Worm (Caenorhabditis elegans): ENCODE results near the gene pgap-2.

Gene pgap-2

DNA sequence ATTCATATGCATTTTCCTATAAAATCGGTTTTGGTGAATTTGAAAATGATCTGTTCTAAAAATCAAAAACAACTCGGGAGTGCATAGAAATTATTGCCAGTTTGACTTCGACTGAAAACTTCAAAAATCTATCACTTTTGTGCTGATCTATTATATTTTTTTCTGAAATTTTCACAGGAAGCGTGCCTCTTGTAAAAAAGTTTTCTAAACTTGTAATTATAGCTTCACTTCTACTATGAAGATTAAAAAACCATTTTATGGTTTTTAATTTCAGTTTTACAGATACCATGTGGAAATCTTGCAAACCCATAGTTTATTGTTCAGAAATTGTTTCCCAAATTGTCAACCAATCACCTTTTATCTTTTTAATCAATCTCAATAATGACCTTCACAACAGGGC, 28.7 kb downstream of the pgap-2 start, which contains the start of gene F17C8.9:
TSS of gene F17C8.9 (plus strand) at position 301 of the 400 bp plus-strand sequence.
- TF ChIP-seq efl-3 (GFP tag; optimal IDR thresholded peaks at IDR 0.05) (no peak), zag-1 (tag; optimal IDR thresholded peaks at IDR 0.05) (no peak), fkh-4 (tag; optimal IDR thresholded peaks at IDR 0.05; ENCODE audit: borderline replicate concordance) (no peak), sptf-1 (tag; optimal IDR thresholded peaks at IDR 0.05) (no peak), unc-130 (tag; optimal IDR thresholded peaks at IDR 0.05) (no peak), isw-1 (GFP tag; IDR thresholded peaks at IDR 0.05) (no peak), jun-1 (tag; optimal IDR thresholded peaks at IDR 0.05) (no peak), nhr-19 (GFP tag; conservative IDR thresholded peaks at IDR 0.05) (no peak), snpc-4 (tag; optimal IDR thresholded peaks at IDR 0.05) (no peak), mdl-1 (tag; optimal IDR thresholded peaks at IDR 0.05) (no peak)

DNA sequence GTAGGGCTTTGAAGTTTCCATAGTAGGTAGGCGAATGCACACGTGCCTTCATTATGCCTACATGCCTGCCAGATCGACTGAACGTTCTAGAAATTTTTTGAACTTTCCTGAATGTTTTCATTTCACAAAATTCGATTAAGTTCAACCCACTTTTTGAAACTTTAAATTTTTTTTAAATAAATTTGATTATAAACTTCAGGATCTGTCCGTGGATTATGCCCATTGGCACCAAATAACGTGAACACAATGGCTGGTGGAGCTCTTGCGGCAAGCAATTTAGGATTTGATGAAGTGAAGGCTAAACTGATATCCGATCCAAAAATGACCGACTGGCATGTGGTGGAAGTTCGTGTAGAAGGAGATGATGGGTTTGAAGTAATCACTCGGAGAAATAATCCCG, 30.1 kb downstream of the pgap-2 start, which contains the start of gene F17C8.7:
TSS of gene F17C8.7 (plus strand) at position 301 of the 400 bp plus-strand sequence.
- TF ChIP-seq unc-30 (tag; optimal IDR thresholded peaks at IDR 0.05) (no peak), lir-3 (tag; optimal IDR thresholded peaks at IDR 0.05; ENCODE audit: poor library complexity) (no peak), pqm-1 (tag; optimal IDR thresholded peaks at IDR 0.05) (no peak), zag-1 (tag; optimal IDR thresholded peaks at IDR 0.05) (no peak), jun-1 (tag; optimal IDR thresholded peaks at IDR 0.05) (no peak), dsc-1 (tag; optimal IDR thresholded peaks at IDR 0.05) (no peak), elt-3 (tag; optimal IDR thresholded peaks at IDR 0.05) (no peak), ceh-8 (GFP tag; optimal IDR thresholded peaks at IDR 0.05) (no peak), nhr-28 (tag; optimal IDR thresholded peaks at IDR 0.05) (no peak), nhr-237 (tag; optimal IDR thresholded peaks at IDR 0.05) (no peak), nhr-76 (tag; optimal IDR thresholded peaks at IDR 0.05) (no peak), lin-14 (GFP tag; optimal IDR thresholded peaks at IDR 0.05) (no peak), lin-15B (tag; optimal IDR thresholded peaks at IDR 0.05) (no peak), C34B4.2 (tag; optimal IDR thresholded peaks at IDR 0.05) (no peak), vab-15 (tag; optimal IDR thresholded peaks at IDR 0.05) (no peak), ces-1 (GFP tag; optimal IDR thresholded peaks at IDR 0.05) (no peak), ama-1 (optimal IDR thresholded peaks at IDR 0.05) (no peak), dpl-1 (GFP tag; optimal IDR thresholded peaks at IDR 0.05) (no peak), rnt-1 (tag; optimal IDR thresholded peaks at IDR 0.05) (no peak), blmp-1 (tag; optimal IDR thresholded peaks at IDR 0.05) (no peak)

DNA sequence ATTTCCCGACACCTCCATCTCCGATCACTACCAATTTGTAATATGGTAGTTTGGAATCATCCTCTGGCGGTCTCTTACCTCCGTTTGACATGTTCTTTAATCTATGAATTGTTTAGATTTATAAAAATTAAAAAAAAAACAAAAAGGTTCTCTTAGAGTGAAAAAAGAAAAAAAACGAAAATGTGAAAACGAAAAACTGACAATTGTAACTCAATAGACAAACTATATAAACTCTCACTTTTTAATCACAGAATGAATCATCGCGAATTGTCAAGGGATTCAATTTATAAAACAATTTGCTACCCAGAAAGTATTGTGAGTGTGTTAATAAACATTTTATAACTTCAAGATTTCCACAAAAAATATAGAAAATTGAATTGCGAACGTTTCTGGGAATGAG, 34.7 kb downstream of the pgap-2 start, which contains the start of gene ras-2:
TSS of gene ras-2 (minus strand) at position 101 of the 400 bp plus-strand sequence.
- no peak for TF ChIP-seq unc-30 (tag; optimal IDR thresholded peaks at IDR 0.05)
- TF ChIP-seq unc-86 (tag; optimal IDR thresholded peaks at IDR 0.05) = no peak
- no peak for TF ChIP-seq lin-35 (GFP tag; optimal IDR thresholded peaks at IDR 0.05)
- no peak for TF ChIP-seq nhr-28 (tag; optimal IDR thresholded peaks at IDR 0.05)
- no peak for TF ChIP-seq hpl-2 (GFP tag; optimal IDR thresholded peaks at IDR 0.05)
- no peak for TF ChIP-seq irx-1 (tag; optimal IDR thresholded peaks at IDR 0.05)
- no peak for TF ChIP-seq sptf-1 (tag; optimal IDR thresholded peaks at IDR 0.05)
- TF ChIP-seq sox-4 (tag; optimal IDR thresholded peaks at IDR 0.05) = no peak
- no peak for TF ChIP-seq ceh-63 (GFP tag; optimal IDR thresholded peaks at IDR 0.05)
- TF ChIP-seq efl-3 (GFP tag; optimal IDR thresholded peaks at IDR 0.05) = no peak
- TF ChIP-seq lin-14 (GFP tag; optimal IDR thresholded peaks at IDR 0.05) = no peak
- TF ChIP-seq ama-1 (optimal IDR thresholded peaks at IDR 0.05) = no peak
- TF ChIP-seq F16B12.6 (tag; optimal IDR thresholded peaks at IDR 0.05) = no peak
- no peak for TF ChIP-seq fos-1 (tag; optimal IDR thresholded peaks at IDR 0.05)
- no peak for TF ChIP-seq mdl-1 (tag; optimal IDR thresholded peaks at IDR 0.05)
- TF ChIP-seq unc-130 (tag; optimal IDR thresholded peaks at IDR 0.05) = no peak
- no peak for TF ChIP-seq nhr-85 (tag)
- TF ChIP-seq fkh-4 (tag; optimal IDR thresholded peaks at IDR 0.05; ENCODE audit: borderline replicate concordance) = no peak
- no peak for TF ChIP-seq egl-27 (tag; optimal IDR thresholded peaks at IDR 0.05)
- TF ChIP-seq lsy-2 (tag; optimal IDR thresholded peaks at IDR 0.05) = no peak
